Worm (Caenorhabditis elegans) whole organism, L1 larva: ENCODE measurements around the gene srw-101.

ENCODE experiments used
- blmp-1 ChIP-seq: fragments of 150-350 bp; optimal IDR thresholded peaks from 2 replicates; lab custom pipeline; 2014; ENCODE audit warnings: missing biosample characterization, missing genetic modification characterization
- dsc-1 ChIP-seq: sonication (generic microtip); optimal IDR thresholded peaks from 2 replicates; lab custom pipeline; 2016; ENCODE audit warnings: mild to moderate bottlenecking, missing genetic modification characterization, missing compliant biosample characterization
- lin-13 ChIP-seq: fragments of 150-350 bp; optimal IDR thresholded peaks from 2 replicates; lab custom pipeline; 2014; ENCODE audit warnings: missing biosample characterization, missing genetic modification reagents, missing genetic modification characterization
- nhr-71 ChIP-seq: sonication (generic microtip); optimal IDR thresholded peaks from 2 replicates; lab custom pipeline; 2016; ENCODE audit warnings: mild to moderate bottlenecking, missing genetic modification characterization, moderate library complexity, missing compliant biosample characterization
- skn-1 ChIP-seq: fragments of 150-350 bp; optimal IDR thresholded peaks from 2 replicates; lab custom pipeline; 2014; ENCODE audit warnings: missing biosample characterization, missing genetic modification characterization

- TF ChIP-seq nhr-71 (no peak), dsc-1 (tag; lab: Kevin White, UChicago) (no peak), skn-1 (tag; lab: Kevin White, UChicago) (no peak), lin-13 (GFP tag; lab: Kevin White, UChicago) (no peak), blmp-1 (no peak)
These were observed 38.6 kb downstream of the srw-101 start, which contains the start of gene clec-205 for ce11 chrV:1760682-1761081.
